Worm (Caenorhabditis elegans): Measurements from ENCODE around the gene C12D8.13.

DNA sequence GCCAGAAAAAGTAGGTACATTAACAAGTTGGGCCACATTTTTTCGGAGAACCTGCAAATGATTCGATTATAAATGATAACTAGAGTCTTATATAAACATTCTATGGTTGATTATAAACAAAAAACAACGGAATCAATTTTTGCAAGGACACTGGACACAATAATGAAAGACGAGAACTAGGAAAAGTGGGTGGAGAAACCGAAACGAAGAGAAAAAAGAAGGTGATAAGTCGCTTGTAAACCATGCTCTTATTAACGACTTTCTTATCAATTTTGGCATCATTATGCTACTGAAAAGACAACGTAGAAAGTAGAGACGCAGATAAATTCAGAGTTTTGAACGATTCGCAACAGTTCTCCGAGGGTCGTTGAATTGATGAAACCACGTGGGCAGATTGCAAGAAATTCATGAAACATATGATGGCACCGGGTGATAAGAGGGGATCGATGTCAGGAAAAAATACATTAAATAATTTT, 30.4 kb downstream of the C12D8.13 start, which contains the start of gene ZK856.5:
- no peak for TF ChIP-seq nhr-41 (GFP tag; IDR thresholded peaks at IDR 0.05)
- no peak for TF ChIP-seq ama-1 (optimal IDR thresholded peaks at IDR 0.05)
- TF ChIP-seq T26A8.4 (GFP tag; IDR thresholded peaks at IDR 0.05), result no peak
- no peak for TF ChIP-seq unc-39 (tag; optimal IDR thresholded peaks at IDR 0.05)
- TF ChIP-seq dve-1 (tag; optimal IDR thresholded peaks at IDR 0.05; ENCODE audit: insufficient read depth), result peak; percentile 67
- TF ChIP-seq nhr-76 (tag; optimal IDR thresholded peaks at IDR 0.05), result no peak
- no peak for TF ChIP-seq R02D3.7 (tag; optimal IDR thresholded peaks at IDR 0.05)
- no peak for TF ChIP-seq nhr-10 (tag; optimal IDR thresholded peaks at IDR 0.05)
- no peak for TF ChIP-seq ces-1 (GFP tag; optimal IDR thresholded peaks at IDR 0.05)
- no peak for TF ChIP-seq nhr-102 (tag; optimal IDR thresholded peaks at IDR 0.05)
